Worm (Caenorhabditis elegans) whole organism, L4 larva: ENCODE results near the gene cpi-2.

Source experiments
- D1046.2 ChIP-seq: fragments of 200-800 bp; sonication (Bioruptor generic); IDR thresholded peaks from 2 replicates; pipeline ENCODE4 v1.3.6; 2022; ENCODE audit warnings: missing genetic modification characterization, missing compliant biosample characterization
- F49E8.2 ChIP-seq: sonication (generic microtip); optimal IDR thresholded peaks from 2 replicates; lab custom pipeline; 2016; ENCODE audit warnings: missing compliant biosample characterization, mild to moderate bottlenecking, missing genetic modification characterization, borderline replicate concordance
- T20F7.1 ChIP-seq: fragments of 200-800 bp; sonication (Bioruptor generic); optimal IDR thresholded peaks from 2 replicates; lab custom pipeline; 2018; ENCODE audit warnings: mild to moderate bottlenecking, missing genetic modification characterization, missing compliant biosample characterization
- Y105C5A.15 ChIP-seq: fragments of 200-800 bp; sonication (Bioruptor generic); IDR thresholded peaks from 2 replicates; pipeline ENCODE4 v1.3.6; 2022; ENCODE audit warnings: missing genetic modification characterization, missing compliant biosample characterization
- Y5F2A.4 ChIP-seq: fragments of 200-800 bp; sonication (Bioruptor generic); optimal IDR thresholded peaks from 2 replicates; lab custom pipeline; 2018; ENCODE audit warnings: mild to moderate bottlenecking, missing genetic modification characterization, missing compliant biosample characterization
- ZK337.2 ChIP-seq: fragments of 200-800 bp; sonication (Bioruptor generic); IDR thresholded peaks from 2 replicates; pipeline ENCODE4 v1.3.6; 2022; ENCODE audit warnings: missing genetic modification reagents, missing genetic modification characterization, missing compliant biosample characterization
- ZK546.5 ChIP-seq, 2 experiments: sonication (generic microtip); optimal IDR thresholded peaks; 2 replicates each; lab custom pipeline; 2017; ENCODE audit warnings: missing biosample characterization in 2 of 2, missing genetic modification characterization in 2 of 2
- aha-1 ChIP-seq: fragments of 150-350 bp; peaks from one replicate; lab custom pipeline; 2014; ENCODE audit warnings: missing biosample characterization, missing genetic modification characterization
- arid-1 ChIP-seq: fragments of 200-800 bp; sonication (Bioruptor generic); conservative IDR thresholded peaks from 2 replicates; pipeline ENCODE4 v1.3.6; 2022; ENCODE audit warnings: missing genetic modification reagents, missing genetic modification characterization, missing compliant biosample characterization
- ceh-62 ChIP-seq: sonication (generic microtip); optimal IDR thresholded peaks from 2 replicates; lab custom pipeline; 2017; ENCODE audit warnings: missing biosample characterization, missing genetic modification characterization
- ceh-82 ChIP-seq: sonication (generic microtip); optimal IDR thresholded peaks from 2 replicates; lab custom pipeline; 2017; ENCODE audit warnings: missing biosample characterization, missing genetic modification characterization
- ces-1 ChIP-seq: fragments of 150-350 bp; sonication (generic microtip); optimal IDR thresholded peaks from 4 replicates; lab custom pipeline; 2014; ENCODE audit warnings: missing biosample characterization, missing genetic modification reagents, missing genetic modification characterization
- dmd-8 ChIP-seq: fragments of 200-800 bp; sonication (Bioruptor generic); IDR thresholded peaks from 2 replicates; pipeline ENCODE4 v1.3.6; 2022; ENCODE audit warnings: missing genetic modification characterization, missing compliant biosample characterization
- duxl-1 ChIP-seq: sonication (generic microtip); optimal IDR thresholded peaks from 2 replicates; lab custom pipeline; 2016; ENCODE audit warnings: mild to moderate bottlenecking, missing genetic modification characterization, moderate library complexity, missing compliant biosample characterization; ENCODE audit not compliant: poor library complexity
- egl-27 ChIP-seq: sonication (generic microtip); optimal IDR thresholded peaks from 3 replicates; lab custom pipeline; 2017; ENCODE audit warnings: missing biosample characterization, missing genetic modification reagents, missing genetic modification characterization
- egl-43 ChIP-seq: fragments of 200-800 bp; sonication (Bioruptor generic); IDR thresholded peaks from 2 replicates; pipeline ENCODE4 v1.3.6; 2022; ENCODE audit warnings: missing genetic modification reagents, missing genetic modification characterization, missing compliant biosample characterization
- fkh-10 ChIP-seq: fragments of 150-350 bp; optimal IDR thresholded peaks from 2 replicates; lab custom pipeline; 2014; ENCODE audit warnings: missing biosample characterization, missing genetic modification reagents, missing genetic modification characterization
- hif-1 ChIP-seq, 2 experiments: sonication (generic microtip); optimal IDR thresholded peaks; 2 replicates each; lab custom pipeline; 2016 to 2017; ENCODE audit warnings: missing compliant biosample characterization in 2 of 2, missing genetic modification characterization in 2 of 2, missing genetic modification reagents in 2 of 2, missing genotype in 2 of 2, mild to moderate bottlenecking in 1 of 2
- hmg-1.1 ChIP-seq: fragments of 200-800 bp; sonication (Bioruptor generic); IDR thresholded peaks from 2 replicates; pipeline ENCODE4 v1.3.6; 2022; ENCODE audit warnings: missing genetic modification reagents, missing genetic modification characterization, missing compliant biosample characterization
- lim-7 ChIP-seq: fragments of 200-800 bp; sonication (Bioruptor generic); IDR thresholded peaks from 2 replicates; pipeline ENCODE4 v1.3.6; 2022; ENCODE audit warnings: missing genetic modification characterization, missing compliant biosample characterization
- lin-13 ChIP-seq: fragments of 150-350 bp; optimal IDR thresholded peaks from 2 replicates; lab custom pipeline; 2014; ENCODE audit warnings: missing biosample characterization, missing genetic modification reagents, missing genetic modification characterization
- lin-29 ChIP-seq: fragments of 200-800 bp; sonication (Bioruptor generic); IDR thresholded peaks from 2 replicates; pipeline ENCODE4 v1.3.6; 2022; ENCODE audit warnings: missing genetic modification reagents, missing genetic modification characterization, missing compliant biosample characterization
- lin-38 ChIP-seq: fragments of 200-800 bp; sonication (Bioruptor generic); IDR thresholded peaks from 2 replicates; pipeline ENCODE4 v1.3.6; 2022; ENCODE audit warnings: missing genetic modification reagents, missing genetic modification characterization, missing compliant biosample characterization
- lir-3 ChIP-seq: sonication (generic microtip); optimal IDR thresholded peaks from 2 replicates; lab custom pipeline; 2016; ENCODE audit warnings: mild to moderate bottlenecking, missing genetic modification characterization, missing compliant biosample characterization
- lsy-2 ChIP-seq, 2 experiments: fragments of 150-350 bp in 1 of 2; sonication (generic microtip) in 1 of 2; optimal IDR thresholded peaks; 2 replicates each; lab custom pipeline; 2014 to 2017; ENCODE audit warnings: missing biosample characterization in 2 of 2, missing genetic modification characterization in 2 of 2
- madf-5 ChIP-seq, 2 experiments: fragments of 200-800 bp; sonication (Bioruptor generic); IDR thresholded peaks; 2 replicates each; pipeline ENCODE4 v1.3.6; 2022; ENCODE audit warnings: missing compliant biosample characterization in 2 of 2, missing genetic modification characterization in 2 of 2
- madf-9 ChIP-seq: fragments of 200-800 bp; sonication (Bioruptor generic); conservative IDR thresholded peaks from 2 replicates; pipeline ENCODE4 v1.3.6; 2022; ENCODE audit warnings: missing genetic modification reagents, missing genetic modification characterization, missing compliant biosample characterization
- mdl-1 ChIP-seq, 2 experiments: fragments of 150-350 bp in 1 of 2; sonication (generic microtip) in 1 of 2; optimal IDR thresholded peaks; 2 replicates each; lab custom pipeline; 2014 to 2017; ENCODE audit warnings: missing biosample characterization in 2 of 2, missing genetic modification characterization in 2 of 2
- mdt-29 ChIP-seq: fragments of 200-800 bp; sonication (Bioruptor generic); IDR thresholded peaks from 2 replicates; pipeline ENCODE4 v1.3.6; 2022; ENCODE audit warnings: missing genetic modification reagents, missing genetic modification characterization, missing compliant biosample characterization
- nhr-10 ChIP-seq: fragments of 150-350 bp; optimal IDR thresholded peaks from 2 replicates; lab custom pipeline; 2014; ENCODE audit warnings: missing biosample characterization, missing genetic modification characterization
- nhr-25 ChIP-seq: sonication (generic microtip); optimal IDR thresholded peaks from 2 replicates; lab custom pipeline; 2017; ENCODE audit warnings: missing genetic modification characterization, mild to moderate bottlenecking, missing compliant biosample characterization, antibody characterized with exemption, moderate library complexity, borderline replicate concordance; ENCODE audit not compliant: insufficient read depth
- nhr-28 ChIP-seq: fragments of 150-350 bp; optimal IDR thresholded peaks from 2 replicates; lab custom pipeline; 2014; ENCODE audit warnings: missing biosample characterization, missing genetic modification characterization
- nhr-41 ChIP-seq: fragments of 200-800 bp; sonication (Bioruptor generic); IDR thresholded peaks from 2 replicates; pipeline ENCODE4 v1.3.6; 2022; ENCODE audit warnings: missing genetic modification reagents, missing genetic modification characterization, missing compliant biosample characterization
- nhr-42 ChIP-seq: fragments of 200-800 bp; sonication (Bioruptor generic); IDR thresholded peaks from 2 replicates; pipeline ENCODE4 v1.3.6; 2022; ENCODE audit warnings: missing genetic modification characterization, missing compliant biosample characterization
- nhr-77 ChIP-seq: fragments of 150-350 bp; optimal IDR thresholded peaks from 2 replicates; lab custom pipeline; 2014; ENCODE audit warnings: missing biosample characterization, missing genetic modification characterization
- pha-4 ChIP-seq, 2 experiments: fragments of 150-350 bp in 1 of 2; fragments of 200-800 bp in 1 of 2; sonication (Bioruptor generic) in 1 of 2; IDR thresholded peaks in 1 of 2; optimal IDR thresholded peaks in 1 of 2; 2 replicates each; pipeline versions ENCODE4 v1.3.6 to Lab custom; 2014 to 2022; ENCODE audit warnings: missing genetic modification characterization in 2 of 2, missing genetic modification reagents in 2 of 2, missing biosample characterization in 1 of 2, missing compliant biosample characterization in 1 of 2
- saeg-2 ChIP-seq: fragments of 200-800 bp; sonication (Bioruptor generic); IDR thresholded peaks from 2 replicates; pipeline ENCODE4 v1.3.6; 2022; ENCODE audit warnings: missing genetic modification reagents, missing genetic modification characterization, missing compliant biosample characterization
- skn-1 ChIP-seq: fragments of 150-350 bp; optimal IDR thresholded peaks from 2 replicates; lab custom pipeline; 2014; ENCODE audit warnings: missing biosample characterization, missing genetic modification characterization
- snpc-4 ChIP-seq: fragments of 150-350 bp; optimal IDR thresholded peaks from 2 replicates; lab custom pipeline; 2014; ENCODE audit warnings: missing biosample characterization, missing genetic modification characterization
- spr-3 ChIP-seq: fragments of 200-800 bp; sonication (Bioruptor generic); optimal IDR thresholded peaks from 2 replicates; lab custom pipeline; 2018; ENCODE audit warnings: mild to moderate bottlenecking, missing genetic modification characterization, missing compliant biosample characterization
- unc-62 ChIP-seq, 3 experiments: fragments of 150-350 bp in 1 of 3; sonication (generic microtip); optimal IDR thresholded peaks in 2 of 3; peaks in 1 of 3; 1 replicate in 1 of 3; 2 replicates in 2 of 3; lab custom pipeline; 2014 to 2017; ENCODE audit warnings: missing biosample characterization in 3 of 3, missing genetic modification characterization in 3 of 3, missing genetic modification reagents in 3 of 3, missing genotype in 1 of 3
- zip-2 ChIP-seq: fragments of 150-350 bp; optimal IDR thresholded peaks from 2 replicates; lab custom pipeline; 2014; ENCODE audit warnings: missing biosample characterization, missing genetic modification characterization
- ztf-11 ChIP-seq: fragments of 150-350 bp; optimal IDR thresholded peaks from 2 replicates; lab custom pipeline; 2014; ENCODE audit warnings: missing biosample characterization, missing genetic modification characterization

The cpi-2 gene

DNA sequence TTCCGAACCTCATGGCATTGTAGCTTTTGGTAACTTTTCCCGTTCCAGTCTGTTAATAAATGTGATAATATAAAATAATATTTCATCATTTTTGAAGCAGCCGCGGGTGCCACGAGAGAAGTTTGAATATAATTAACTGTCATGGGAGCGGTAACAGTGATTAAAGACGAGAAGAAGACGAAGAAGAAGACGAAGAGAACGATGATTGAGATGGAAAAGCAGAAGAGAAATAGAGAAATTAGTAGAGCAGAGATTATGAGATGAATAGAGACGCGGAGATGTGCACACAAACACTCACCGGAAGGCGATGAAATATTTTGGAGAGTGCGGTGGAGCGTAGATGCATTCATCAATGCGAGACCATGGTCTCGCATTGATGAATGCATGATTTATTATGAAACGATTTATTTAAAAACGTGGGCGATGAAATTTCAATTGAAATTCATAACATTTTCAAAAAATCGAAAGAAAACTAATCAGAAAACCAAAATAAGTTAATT lies 9.4 kb downstream of the cpi-2 start, which contains the start of gene seip-1 (continued):
- TF ChIP-seq nhr-10 (tag; lab: Kevin White, UChicago) (peak; percentile 11), nhr-77 (peak; percentile 96), nhr-25 (peak; percentile 29), ceh-62 (no peak), ztf-11 (tag; lab: Kevin White, UChicago) (no peak), unc-62 (GFP tag; optimal IDR thresholded peaks at IDR 0.05 in 1 of 2; lab: Kevin White, UChicago) (peak in 1 of 2 experiments; percentile 98), unc-62 (tag; optimal IDR thresholded peaks at IDR 0.05; lab: Kevin White, UChicago) (no peak), fkh-10 (GFP tag; lab: Kevin White, UChicago) (peak; percentile 77), dmd-8 (GFP tag; lab: Robert Waterston, UW) (no peak), egl-27 (tag; lab: Kevin White, UChicago) (no peak), Y5F2A.4 (GFP tag; lab: Kevin White, UChicago) (no peak), lim-7 (GFP tag; lab: Robert Waterston, UW) (no peak), ZK337.2 (GFP tag; lab: Robert Waterston, UW) (no peak), nhr-42 (GFP tag; lab: Robert Waterston, UW) (no peak), hif-1 (tag; optimal IDR thresholded peaks at IDR 0.05; lab: Kevin White, UChicago) (peak in 1 of 2 experiments; percentile 66), skn-1 (tag; lab: Kevin White, UChicago) (no peak), ZK546.5 (tag; optimal IDR thresholded peaks at IDR 0.05; lab: Kevin White, UChicago) (no peak), ceh-82 (no peak), egl-43 (GFP tag; lab: Robert Waterston, UW) (no peak), lir-3 (tag; lab: Kevin White, UChicago) (no peak), zip-2 (tag; lab: Kevin White, UChicago) (peak; percentile 16), saeg-2 (no peak), F49E8.2 (no peak), aha-1 (tag; lab: Kevin White, UChicago) (peak; percentile 29), mdt-29 (no peak)

DNA sequence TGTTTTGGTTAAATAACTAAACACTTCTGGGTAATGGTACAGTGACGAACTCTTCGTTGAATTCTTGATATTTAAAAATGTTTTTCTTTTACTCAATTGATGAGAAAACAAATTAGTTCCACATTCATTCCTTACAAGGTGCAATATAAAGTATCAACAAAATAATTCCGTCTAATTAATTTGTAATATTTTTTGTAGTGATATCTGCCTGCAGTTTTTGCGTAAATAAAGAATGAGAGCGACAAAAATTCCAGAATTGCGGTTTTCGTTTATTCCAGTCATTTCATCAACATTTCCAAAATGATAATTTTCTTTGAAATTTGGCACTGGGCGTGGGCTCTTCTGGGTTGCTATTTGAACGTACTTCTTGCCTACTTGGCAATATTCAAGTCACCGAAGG lies 11.4 kb downstream of the cpi-2 start, which contains the start of gene srd-20:
TSS of gene srd-20 (plus strand) at position 301 of the 400 bp plus-strand sequence.
- TF ChIP-seq hmg-1.1 (GFP tag; lab: Robert Waterston, UW) = no peak
- no peak for TF ChIP-seq nhr-41 (GFP tag; lab: Robert Waterston, UW)
- no peak for TF ChIP-seq hif-1 (tag; optimal IDR thresholded peaks at IDR 0.05; lab: Kevin White, UChicago)
- no peak for TF ChIP-seq Y5F2A.4 (GFP tag; lab: Kevin White, UChicago)
- TF ChIP-seq lim-7 (GFP tag; lab: Robert Waterston, UW) = no peak
- TF ChIP-seq ces-1 (GFP tag; lab: Kevin White, UChicago) = no peak
- no peak for TF ChIP-seq Y105C5A.15 (GFP tag; lab: Robert Waterston, UW)
- no peak for TF ChIP-seq T20F7.1
- no peak for TF ChIP-seq duxl-1
- TF ChIP-seq D1046.2 (GFP tag; lab: Robert Waterston, UW) = no peak
- no peak for TF ChIP-seq nhr-77
- no peak for TF ChIP-seq nhr-28 (tag; lab: Kevin White, UChicago)
- no peak for TF ChIP-seq lsy-2 (tag; optimal IDR thresholded peaks at IDR 0.05; lab: Kevin White, UChicago)
- TF ChIP-seq madf-5 (GFP tag; IDR thresholded peaks at IDR 0.05; lab: Robert Waterston, UW) = no peak
- no peak for TF ChIP-seq mdl-1 (tag; optimal IDR thresholded peaks at IDR 0.05; lab: Kevin White, UChicago)
- no peak for TF ChIP-seq lin-38 (GFP tag; lab: Robert Waterston, UW)
- TF ChIP-seq, all 104 proteins: peak for 0

DNA sequence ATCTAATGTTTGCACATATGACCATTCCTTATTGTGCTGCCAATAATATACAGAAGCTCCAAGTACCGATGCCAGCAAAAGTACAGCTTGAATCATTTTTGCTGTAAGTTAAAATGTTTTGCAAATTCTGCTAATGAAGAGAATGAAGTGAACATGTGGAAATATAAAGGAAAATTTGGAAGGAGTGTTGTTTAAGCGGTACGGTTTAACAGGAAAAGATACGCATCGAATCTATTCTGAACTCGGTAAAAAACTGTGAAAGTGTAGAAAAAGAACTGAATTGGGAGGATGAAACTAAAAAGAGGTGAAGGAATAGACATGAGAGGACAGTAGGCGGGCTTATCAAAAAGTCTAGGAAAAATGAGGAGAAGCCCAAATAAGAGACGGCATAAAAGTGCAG lies 19.5 kb downstream of the cpi-2 start, which contains the start of gene Y38A10A.2:
TSS of gene Y38A10A.2 (minus strand) at position 101 of the 400 bp plus-strand sequence.
- no peak for TF ChIP-seq lin-29 (GFP tag; lab: Robert Waterston, UW)
- TF ChIP-seq aha-1 (tag; lab: Kevin White, UChicago) = peak; percentile 10
- no peak for TF ChIP-seq spr-3 (GFP tag; lab: Kevin White, UChicago)
- no peak for TF ChIP-seq arid-1
- TF ChIP-seq lin-13 = no peak
- TF ChIP-seq lir-3 (tag; lab: Kevin White, UChicago) = no peak
- TF ChIP-seq pha-4 (GFP tag; IDR thresholded peaks at IDR 0.05; lab: Robert Waterston, UW) = no peak
- no peak for TF ChIP-seq pha-4 (tag; optimal IDR thresholded peaks at IDR 0.05; lab: Kevin White, UChicago)
- no peak for TF ChIP-seq snpc-4 (tag; lab: Kevin White, UChicago)
- no peak for TF ChIP-seq madf-9 (GFP tag; lab: Robert Waterston, UW)
- TF ChIP-seq, all 104 proteins: peak for 1
